Worm (Caenorhabditis elegans) whole organism, L4/young adult: ENCODE results near the gene orc-2.

Experiments used
- W03F9.2 ChIP-seq: fragments of 150-350 bp; optimal IDR thresholded peaks from 2 replicates; lab custom pipeline; 2014; ENCODE audit warnings: missing biosample characterization, missing genetic modification characterization
- dao-5 ChIP-seq: sonication (generic microtip); optimal IDR thresholded peaks from 2 replicates; lab custom pipeline; 2016; ENCODE audit warnings: missing genotype, missing genetic modification characterization, moderate library complexity, missing compliant biosample characterization
- him-1 ChIP-seq: sonication (generic microtip); optimal IDR thresholded peaks from 2 replicates; lab custom pipeline; 2016; ENCODE audit warnings: missing genotype, missing genetic modification reagents, missing genetic modification characterization, missing compliant biosample characterization

ce11 chrII:10924669-10925068 is 50.9 kb downstream of the orc-2 start:
- TF ChIP-seq him-1 (tag; lab: Kevin White, UChicago) (no peak), W03F9.2 (tag; lab: Kevin White, UChicago) (no peak), dao-5 (tag; lab: Kevin White, UChicago) (no peak)
